Worm (Caenorhabditis elegans) whole organism, L2 larva: ENCODE data around the gene F09G2.1.

Experiments used
- ZK546.5 ChIP-seq: sonication (generic microtip); optimal IDR thresholded peaks from 2 replicates; lab custom pipeline; 2017; ENCODE audit warnings: missing biosample characterization, missing genetic modification characterization
- ama-1 ChIP-seq: fragments of 150-350 bp; optimal IDR thresholded peaks from 2 replicates; lab custom pipeline; 2018; ENCODE audit warnings: inconsistent platforms
- egl-27 ChIP-seq: sonication (generic microtip); optimal IDR thresholded peaks from 3 replicates; lab custom pipeline; 2017; ENCODE audit warnings: missing biosample characterization, missing genetic modification reagents, missing genetic modification characterization
- elt-1 ChIP-seq: fragments of 150-350 bp; optimal IDR thresholded peaks from 2 replicates; lab custom pipeline; 2014; ENCODE audit warnings: missing biosample characterization, missing genetic modification characterization
- elt-3 ChIP-seq: sonication (generic microtip); optimal IDR thresholded peaks from 2 replicates; lab custom pipeline; 2017; ENCODE audit warnings: missing biosample characterization, missing genetic modification characterization
- lin-13 ChIP-seq: fragments of 150-350 bp; optimal IDR thresholded peaks from 2 replicates; lab custom pipeline; 2014; ENCODE audit warnings: missing biosample characterization, missing genetic modification reagents, missing genetic modification characterization
- mdl-1 ChIP-seq, 2 experiments: fragments of 150-350 bp in 1 of 2; sonication (generic microtip) in 1 of 2; optimal IDR thresholded peaks; 2 replicates each; lab custom pipeline; 2017; ENCODE audit warnings: missing biosample characterization in 2 of 2, missing genetic modification characterization in 2 of 2
- nhr-10 ChIP-seq: sonication (generic microtip); optimal IDR thresholded peaks from 2 replicates; lab custom pipeline; 2017; ENCODE audit warnings: missing biosample characterization, missing genetic modification characterization
- nhr-77 ChIP-seq: fragments of 150-350 bp; optimal IDR thresholded peaks from 2 replicates; lab custom pipeline; 2014; ENCODE audit warnings: missing biosample characterization, missing genetic modification characterization
- unc-39 ChIP-seq: fragments of 150-350 bp; optimal IDR thresholded peaks from 2 replicates; lab custom pipeline; 2014; ENCODE audit warnings: missing biosample characterization, missing genetic modification characterization
- zag-1 ChIP-seq: fragments of 150-350 bp; optimal IDR thresholded peaks from 2 replicates; lab custom pipeline; 2014; ENCODE audit warnings: missing biosample characterization, missing genetic modification characterization

- TF ChIP-seq elt-3 (no peak), zag-1 (tag; lab: Kevin White, UChicago) (no peak), egl-27 (tag; lab: Kevin White, UChicago) (no peak), ZK546.5 (tag; lab: Kevin White, UChicago) (no peak), nhr-77 (tag; lab: Kevin White, UChicago) (no peak), nhr-10 (tag; lab: Kevin White, UChicago) (no peak), mdl-1 (tag; optimal IDR thresholded peaks at IDR 0.05; lab: Kevin White, UChicago) (no peak), elt-1 (tag; lab: Kevin White, UChicago) (no peak), ama-1 (lab: Kevin White, UChicago) (no peak), lin-13 (GFP tag; lab: Kevin White, UChicago) (no peak), unc-39 (tag; lab: Kevin White, UChicago) (no peak)
These were observed 46.9 kb downstream of the F09G2.1 start, which contains the start of gene C05C8.7 for ce11 chrV:7246951-7247350.
